Fruit fly (Drosophila melanogaster): ENCODE results near the gene CG9705.
A peak's percentile ranks its signal among the peaks of the same experiment; 100 is the strongest.

Gene CG9705

dm6 chr3L:16806823-16807325, 27.0 kb downstream of the CG9705 start (continued):
- TF ChIP-seq CG11504 (tag; optimal IDR thresholded peaks at IDR 0.05) (peak; percentile 87), Drgx (GFP tag; IDR thresholded peaks at IDR 0.05) (peak; percentile 39; the same call in 1 of the 2 replicates), CG1603 (tag; optimal IDR thresholded peaks at IDR 0.05) (no peak), Xrp1 (GFP tag; IDR thresholded peaks at IDR 0.05) (peak; percentile 70), cwo (GFP tag; optimal IDR thresholded peaks at IDR 0.05) (peak; percentile 67), exex (tag; optimal IDR thresholded peaks at IDR 0.05) (no peak), sisA (GFP tag; IDR thresholded peaks at IDR 0.05) (peak; percentile 28; the same call in 1 of the 2 replicates), CG2875 (GFP tag; optimal IDR thresholded peaks at IDR 0.05) (peak; percentile 20), Side (GFP tag; optimal IDR thresholded peaks at IDR 0.05) (no peak), CG13424 (tag; optimal IDR thresholded peaks at IDR 0.05) (peak; percentile 80), tx (GFP tag; optimal IDR thresholded peaks at IDR 0.05) (no peak), Xbp1 (GFP tag; optimal IDR thresholded peaks at IDR 0.05) (peak; percentile 64), nom (GFP tag; optimal IDR thresholded peaks at IDR 0.05) (peak; percentile 70), CG13287 (GFP tag; IDR thresholded peaks at IDR 0.05; ENCODE audit: partially characterized antibody) (no peak), CG10267 (tag; optimal IDR thresholded peaks at IDR 0.05) (peak; percentile 68), CG7357 (GFP tag; IDR thresholded peaks at IDR 0.05) (0 out of 3 replicates have a peak, but pooled peaks have one; percentile 50), Dp (GFP tag; optimal IDR thresholded peaks at IDR 0.05) (no peak), CG9797 (GFP tag; optimal IDR thresholded peaks at IDR 0.05) (no peak), CG12942 (GFP tag; optimal IDR thresholded peaks at IDR 0.05) (no peak), CG17568 (GFP tag; optimal IDR thresholded peaks at IDR 0.05) (peak; percentile 5), Hand (GFP tag; optimal IDR thresholded peaks at IDR 0.05) (peak; percentile 42), CG14710 (tag; optimal IDR thresholded peaks at IDR 0.05) (peak; percentile 74), YL-1 (GFP tag; optimal IDR thresholded peaks at IDR 0.05) (no peak), Abd-B (GFP tag; optimal IDR thresholded peaks at IDR 0.05) (peak; percentile 30), D (optimal IDR thresholded peaks at IDR 0.05) (no peak), D (GFP tag; optimal IDR thresholded peaks at IDR 0.05) (peak; percentile 73), klu (GFP tag; IDR thresholded peaks at IDR 0.05) (no peak), CG2120 (GFP tag; optimal IDR thresholded peaks at IDR 0.05) (peak; percentile 42), CG17385 (GFP tag; optimal IDR thresholded peaks at IDR 0.05) (peak; percentile 68), Gsc (GFP tag; IDR thresholded peaks at IDR 0.05) (no peak), Ravus (GFP tag; IDR thresholded peaks at IDR 0.05) (no peak), Scr (GFP tag; IDR thresholded peaks at IDR 0.05; ENCODE audit: partially characterized antibody) (no peak), HLH4C (GFP tag; IDR thresholded peaks at IDR 0.05; ENCODE audit: partially characterized antibody) (no peak), CG1529 (GFP tag; optimal IDR thresholded peaks at IDR 0.05) (peak; percentile 58), CG14860 (GFP tag; IDR thresholded peaks at IDR 0.05; ENCODE audit: partially characterized antibody) (no peak), CG11247 (GFP tag; IDR thresholded peaks at IDR 0.05) (peak; percentile 45), D19A (tag; optimal IDR thresholded peaks at IDR 0.05) (peak; percentile 52), stc (GFP tag; IDR thresholded peaks at IDR 0.05) (0 out of 2 replicates have a peak, but pooled peaks have one; percentile 42), lola (GFP tag; optimal IDR thresholded peaks at IDR 0.05) (peak in 1 of 3 experiments; percentile 78), tap (tag; optimal IDR thresholded peaks at IDR 0.05) (peak; percentile 44), CG1024 (GFP tag; IDR thresholded peaks at IDR 0.05) (0 out of 2 replicates have a peak, but pooled peaks have one; percentile 25), CG7987 (GFP tag; optimal IDR thresholded peaks at IDR 0.05) (no peak), zfh1 (GFP tag; IDR thresholded peaks at IDR 0.05) (0 out of 3 replicates have a peak, but pooled peaks have one; percentile 9), CG7839 (tag; optimal IDR thresholded peaks at IDR 0.05) (peak; percentile 76), Neu2 (GFP tag; optimal IDR thresholded peaks at IDR 0.05; ENCODE audit: borderline replicate concordance) (no peak), HHEX (GFP tag; optimal IDR thresholded peaks at IDR 0.05) (peak; percentile 67), jigr1 (GFP tag; IDR thresholded peaks at IDR 0.05) (no peak), CG9727 (GFP tag; optimal IDR thresholded peaks at IDR 0.05) (peak; percentile 70), zen2 (GFP tag; IDR thresholded peaks at IDR 0.05; ENCODE audit: partially characterized antibody) (no peak)

All from whole organism, embryonic.